Worm (Caenorhabditis elegans): ENCODE measurements around the gene ZK813.5.

The ZK813.5 gene

DNA sequence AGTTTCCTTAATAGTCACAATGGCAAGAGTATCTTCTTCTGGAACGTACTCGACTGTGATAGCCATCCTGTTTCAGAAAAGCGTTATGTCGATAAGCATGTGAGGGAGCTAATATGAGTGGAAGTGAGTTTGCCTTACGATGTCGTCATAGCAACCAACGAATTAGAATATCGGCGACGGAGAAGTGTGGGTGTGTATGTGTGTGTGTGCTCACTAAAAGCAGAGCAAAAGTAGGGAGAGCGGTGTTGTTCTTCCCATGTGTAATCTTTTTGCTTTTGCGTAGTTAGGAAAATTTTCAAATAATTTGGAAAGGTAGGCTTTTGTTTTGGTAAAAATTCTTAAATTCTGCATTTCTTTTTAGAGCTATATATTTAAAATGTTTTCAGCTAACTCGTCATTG, at the start of gene ZK813.5:
ZK813.5 (minus strand) TSS at position 101 of the 400 bp plus-strand sequence.
- TF ChIP-seq hnd-1 (tag; optimal IDR thresholded peaks at IDR 0.05), result no peak
- no peak for TF ChIP-seq F13C5.2 (tag; optimal IDR thresholded peaks at IDR 0.05)
- TF ChIP-seq ceh-36 (tag; optimal IDR thresholded peaks at IDR 0.05), result no peak
- TF ChIP-seq tra-4 (tag; optimal IDR thresholded peaks at IDR 0.05), result no peak
- no peak for TF ChIP-seq ceh-13 (GFP tag; optimal IDR thresholded peaks at IDR 0.05)
- TF ChIP-seq pes-1 (GFP tag; IDR thresholded peaks at IDR 0.05), result no peak
- no peak for TF ChIP-seq tbx-11 (GFP tag; IDR thresholded peaks at IDR 0.05)
- no peak for TF ChIP-seq tbx-37 (GFP tag; conservative IDR thresholded peaks at IDR 0.05)
- TF ChIP-seq hmbx-1 (tag; optimal IDR thresholded peaks at IDR 0.05), result no peak
- no peak for TF ChIP-seq aly-1 (tag; optimal IDR thresholded peaks at IDR 0.05)
- no peak for TF ChIP-seq sea-1 (GFP tag; conservative IDR thresholded peaks at IDR 0.05)
- TF ChIP-seq scrt-1 (GFP tag; IDR thresholded peaks at IDR 0.05), result no peak
- TF ChIP-seq hmg-4 (GFP tag; optimal IDR thresholded peaks at IDR 0.05), result no peak
- TF ChIP-seq flt-1 (GFP tag; IDR thresholded peaks at IDR 0.05), result no peak
- TF ChIP-seq ets-7 (tag; optimal IDR thresholded peaks at IDR 0.05), result no peak
- TF ChIP-seq B0310.2 (tag; optimal IDR thresholded peaks at IDR 0.05), result no peak
- TF ChIP-seq ama-1 (optimal IDR thresholded peaks at IDR 0.05), result no peak

DNA sequence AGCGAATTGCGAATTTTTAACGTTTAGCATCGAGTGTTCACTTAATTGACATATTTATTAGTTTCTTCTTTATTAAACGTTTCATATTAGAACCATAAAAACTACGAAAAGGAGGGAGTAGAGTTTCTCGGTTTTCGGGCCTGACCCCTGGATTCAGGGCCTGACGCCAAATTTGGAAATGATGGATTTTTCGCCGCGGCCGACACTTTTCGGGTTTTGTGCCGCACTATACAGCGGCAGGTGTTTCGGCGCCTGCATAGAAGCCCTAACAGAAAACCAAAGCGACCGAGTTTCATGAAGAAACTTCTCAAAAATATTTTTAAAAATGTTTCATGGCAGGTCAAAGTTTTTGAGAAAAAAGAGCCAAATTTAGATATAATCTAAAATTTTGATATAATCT, 49.3 kb upstream of the ZK813.5 start:
- no peak for TF ChIP-seq tra-4 (tag; optimal IDR thresholded peaks at IDR 0.05)
- no peak for TF ChIP-seq ets-7 (tag; optimal IDR thresholded peaks at IDR 0.05)
- no peak for TF ChIP-seq B0310.2 (tag; optimal IDR thresholded peaks at IDR 0.05)
- TF ChIP-seq aly-1 (tag; optimal IDR thresholded peaks at IDR 0.05), result no peak
- TF ChIP-seq pes-1 (GFP tag; IDR thresholded peaks at IDR 0.05), result no peak
- no peak for TF ChIP-seq scrt-1 (GFP tag; IDR thresholded peaks at IDR 0.05)
- TF ChIP-seq flt-1 (GFP tag; IDR thresholded peaks at IDR 0.05), result no peak
- TF ChIP-seq hmg-4 (GFP tag; optimal IDR thresholded peaks at IDR 0.05), result no peak
- TF ChIP-seq ceh-13 (GFP tag; optimal IDR thresholded peaks at IDR 0.05), result no peak
- TF ChIP-seq ama-1 (optimal IDR thresholded peaks at IDR 0.05), result no peak
- TF ChIP-seq sea-1 (GFP tag; conservative IDR thresholded peaks at IDR 0.05), result no peak
- no peak for TF ChIP-seq ceh-36 (tag; optimal IDR thresholded peaks at IDR 0.05)
- no peak for TF ChIP-seq hmbx-1 (tag; optimal IDR thresholded peaks at IDR 0.05)

DNA sequence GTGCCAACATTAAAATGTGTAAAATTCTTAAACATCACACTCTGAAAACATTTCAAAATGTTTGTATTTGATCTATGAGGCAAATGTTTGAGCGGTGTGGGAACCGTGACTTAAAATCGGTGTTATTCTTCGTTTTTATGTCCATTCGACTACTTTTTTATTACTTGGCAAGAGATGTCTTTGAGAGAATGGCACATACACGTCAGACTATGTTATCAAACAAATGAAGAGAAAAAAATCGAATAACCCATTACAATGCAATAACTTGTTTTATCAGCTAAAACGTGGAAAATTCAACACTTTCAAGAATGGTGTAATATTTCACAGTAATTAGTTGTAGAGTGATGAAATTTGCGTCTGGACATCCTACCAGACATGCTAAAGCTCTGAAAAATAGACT, 48.8 kb upstream of the ZK813.5 start:
- TF ChIP-seq hmbx-1 (tag; optimal IDR thresholded peaks at IDR 0.05), result no peak
- TF ChIP-seq hnd-1 (tag; optimal IDR thresholded peaks at IDR 0.05), result no peak
- no peak for TF ChIP-seq tra-4 (tag; optimal IDR thresholded peaks at IDR 0.05)
- no peak for TF ChIP-seq ceh-36 (tag; optimal IDR thresholded peaks at IDR 0.05)
- no peak for TF ChIP-seq tbx-37 (GFP tag; conservative IDR thresholded peaks at IDR 0.05)
- TF ChIP-seq flt-1 (GFP tag; IDR thresholded peaks at IDR 0.05), result no peak
- TF ChIP-seq ceh-13 (GFP tag; optimal IDR thresholded peaks at IDR 0.05), result no peak
- no peak for TF ChIP-seq hmg-4 (GFP tag; optimal IDR thresholded peaks at IDR 0.05)
- no peak for TF ChIP-seq sea-1 (GFP tag; conservative IDR thresholded peaks at IDR 0.05)
- TF ChIP-seq scrt-1 (GFP tag; IDR thresholded peaks at IDR 0.05), result no peak
- TF ChIP-seq tbx-11 (GFP tag; IDR thresholded peaks at IDR 0.05), result no peak
- no peak for TF ChIP-seq B0310.2 (tag; optimal IDR thresholded peaks at IDR 0.05)
- TF ChIP-seq pes-1 (GFP tag; IDR thresholded peaks at IDR 0.05), result no peak
- TF ChIP-seq ama-1 (optimal IDR thresholded peaks at IDR 0.05), result no peak
- TF ChIP-seq ets-7 (tag; optimal IDR thresholded peaks at IDR 0.05), result no peak
- no peak for TF ChIP-seq aly-1 (tag; optimal IDR thresholded peaks at IDR 0.05)
- no peak for TF ChIP-seq F13C5.2 (tag; optimal IDR thresholded peaks at IDR 0.05)

DNA sequence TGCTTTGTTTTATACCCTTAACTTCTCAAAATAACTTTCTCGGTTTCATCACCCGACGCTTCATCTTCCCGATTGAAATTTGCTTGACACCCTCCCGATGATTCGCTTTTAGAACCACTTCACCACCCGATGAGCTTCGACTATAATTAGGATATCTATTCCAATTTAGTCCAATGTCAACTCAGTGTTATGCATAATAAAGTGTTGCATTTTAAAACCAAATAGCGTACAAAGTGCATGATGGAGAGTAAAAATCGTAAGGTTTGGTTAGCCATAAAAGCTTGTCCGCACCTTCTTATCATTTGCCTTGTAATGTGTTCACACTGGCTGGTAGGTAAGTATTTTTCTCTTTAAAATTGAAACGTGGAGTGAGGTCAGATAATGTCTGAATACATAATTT, 47.9 kb upstream of the ZK813.5 start, which contains the start of gene C12D12.1:
C12D12.1 (plus strand) TSS at position 301 of the 400 bp plus-strand sequence.
- TF ChIP-seq tbx-37 (GFP tag; conservative IDR thresholded peaks at IDR 0.05) (no peak), ets-7 (tag; optimal IDR thresholded peaks at IDR 0.05) (no peak), hnd-1 (tag; optimal IDR thresholded peaks at IDR 0.05) (no peak), pes-1 (GFP tag; IDR thresholded peaks at IDR 0.05) (no peak), ama-1 (optimal IDR thresholded peaks at IDR 0.05) (no peak), tbx-11 (GFP tag; IDR thresholded peaks at IDR 0.05) (no peak), scrt-1 (GFP tag; IDR thresholded peaks at IDR 0.05) (no peak), B0310.2 (tag; optimal IDR thresholded peaks at IDR 0.05) (no peak), hmg-4 (GFP tag; optimal IDR thresholded peaks at IDR 0.05) (no peak), ceh-36 (tag; optimal IDR thresholded peaks at IDR 0.05) (no peak), sea-1 (GFP tag; conservative IDR thresholded peaks at IDR 0.05) (no peak), flt-1 (GFP tag; IDR thresholded peaks at IDR 0.05) (no peak), hmbx-1 (tag; optimal IDR thresholded peaks at IDR 0.05) (no peak), tra-4 (tag; optimal IDR thresholded peaks at IDR 0.05) (no peak), F13C5.2 (tag; optimal IDR thresholded peaks at IDR 0.05) (no peak), ceh-13 (GFP tag; optimal IDR thresholded peaks at IDR 0.05) (no peak), aly-1 (tag; optimal IDR thresholded peaks at IDR 0.05) (no peak)

DNA sequence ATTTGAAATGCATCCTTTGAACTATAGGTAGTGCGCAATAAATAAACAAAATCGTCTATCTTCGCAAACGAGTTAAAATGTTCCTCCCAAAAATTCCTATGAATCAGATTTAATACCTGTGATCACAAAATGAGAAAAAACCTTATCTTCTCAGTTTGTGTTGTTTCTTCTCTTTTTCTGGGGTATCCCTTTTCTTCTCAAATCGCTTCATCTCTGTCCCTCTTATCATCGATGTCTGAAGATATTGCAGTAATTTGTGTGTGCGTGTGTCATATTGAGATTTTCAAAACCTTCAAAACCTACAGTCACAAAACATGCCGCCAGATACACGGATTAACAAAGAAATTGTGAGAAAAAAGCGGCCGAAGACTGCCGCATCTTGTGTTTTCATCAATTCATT, 44.8 kb upstream of the ZK813.5 start, which contains the start of gene glt-1:
glt-1 (plus strand) TSS at position 251 of the 400 bp plus-strand sequence.
- TF ChIP-seq sea-1 (GFP tag; conservative IDR thresholded peaks at IDR 0.05) (no peak), tbx-37 (GFP tag; conservative IDR thresholded peaks at IDR 0.05) (no peak), ceh-36 (tag; optimal IDR thresholded peaks at IDR 0.05) (no peak), flt-1 (GFP tag; IDR thresholded peaks at IDR 0.05) (no peak), hnd-1 (tag; optimal IDR thresholded peaks at IDR 0.05) (no peak), ceh-13 (GFP tag; optimal IDR thresholded peaks at IDR 0.05) (no peak), aly-1 (tag; optimal IDR thresholded peaks at IDR 0.05) (no peak), ets-7 (tag; optimal IDR thresholded peaks at IDR 0.05) (no peak), ama-1 (optimal IDR thresholded peaks at IDR 0.05) (no peak), F13C5.2 (tag; optimal IDR thresholded peaks at IDR 0.05) (no peak)

DNA sequence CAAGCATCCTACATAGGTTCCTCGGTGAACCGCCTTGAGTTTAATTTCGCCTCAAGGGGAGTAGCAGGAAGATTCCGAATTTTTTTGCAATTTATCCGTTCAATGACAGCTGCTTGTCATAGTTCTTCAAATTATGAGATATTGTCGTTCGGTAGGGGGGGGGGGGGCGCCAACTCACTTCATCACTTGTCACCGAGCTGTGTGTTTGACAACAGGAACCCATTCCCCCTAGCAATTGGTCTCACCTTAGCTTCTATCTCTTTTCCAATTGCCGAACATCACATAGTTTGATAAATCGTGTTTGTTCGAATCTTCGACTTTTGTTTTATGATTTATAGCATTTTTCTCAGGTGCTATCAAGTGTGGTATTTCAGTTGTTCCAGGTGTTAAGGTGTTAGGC, 43.6 kb upstream of the ZK813.5 start:
- no peak for TF ChIP-seq ets-7 (tag; optimal IDR thresholded peaks at IDR 0.05)
- no peak for TF ChIP-seq F13C5.2 (tag; optimal IDR thresholded peaks at IDR 0.05)
- TF ChIP-seq hmbx-1 (tag; optimal IDR thresholded peaks at IDR 0.05), result no peak
- no peak for TF ChIP-seq tra-4 (tag; optimal IDR thresholded peaks at IDR 0.05)
- no peak for TF ChIP-seq B0310.2 (tag; optimal IDR thresholded peaks at IDR 0.05)
- TF ChIP-seq scrt-1 (GFP tag; IDR thresholded peaks at IDR 0.05), result no peak
- TF ChIP-seq tbx-11 (GFP tag; IDR thresholded peaks at IDR 0.05), result no peak
- TF ChIP-seq ama-1 (optimal IDR thresholded peaks at IDR 0.05), result no peak
- TF ChIP-seq sea-1 (GFP tag; conservative IDR thresholded peaks at IDR 0.05), result no peak
- no peak for TF ChIP-seq tbx-37 (GFP tag; conservative IDR thresholded peaks at IDR 0.05)
- no peak for TF ChIP-seq ceh-13 (GFP tag; optimal IDR thresholded peaks at IDR 0.05)
- no peak for TF ChIP-seq hmg-4 (GFP tag; optimal IDR thresholded peaks at IDR 0.05)
- no peak for TF ChIP-seq hnd-1 (tag; optimal IDR thresholded peaks at IDR 0.05)
- TF ChIP-seq ceh-36 (tag; optimal IDR thresholded peaks at IDR 0.05), result no peak
- no peak for TF ChIP-seq flt-1 (GFP tag; IDR thresholded peaks at IDR 0.05)
- no peak for TF ChIP-seq aly-1 (tag; optimal IDR thresholded peaks at IDR 0.05)
- no peak for TF ChIP-seq pes-1 (GFP tag; IDR thresholded peaks at IDR 0.05)

DNA sequence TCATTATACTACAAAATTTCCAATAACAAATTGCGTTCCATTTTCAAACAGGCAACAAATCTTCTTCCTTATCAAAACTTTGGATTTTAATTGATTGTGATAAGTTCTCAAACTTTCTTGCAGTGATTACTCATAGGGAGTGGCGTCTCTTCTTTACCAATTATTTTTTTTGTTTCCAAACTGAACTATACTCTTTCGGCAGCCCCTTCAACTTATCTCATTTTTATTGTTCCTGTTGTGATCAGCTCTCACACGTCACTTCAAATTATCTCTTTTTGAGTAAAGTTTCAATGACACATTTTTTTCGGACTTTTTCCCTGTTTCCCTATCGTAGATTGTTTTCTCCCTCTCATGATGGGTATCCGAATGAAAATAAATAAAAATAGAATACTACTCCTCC, 41.4 kb upstream of the ZK813.5 start:
- TF ChIP-seq B0310.2 (tag; optimal IDR thresholded peaks at IDR 0.05) (no peak), hmbx-1 (tag; optimal IDR thresholded peaks at IDR 0.05) (no peak), scrt-1 (GFP tag; IDR thresholded peaks at IDR 0.05) (no peak), hnd-1 (tag; optimal IDR thresholded peaks at IDR 0.05) (no peak), ceh-13 (GFP tag; optimal IDR thresholded peaks at IDR 0.05) (no peak), hmg-4 (GFP tag; optimal IDR thresholded peaks at IDR 0.05) (no peak), sea-1 (GFP tag; conservative IDR thresholded peaks at IDR 0.05) (no peak), ceh-36 (tag; optimal IDR thresholded peaks at IDR 0.05) (no peak), flt-1 (GFP tag; IDR thresholded peaks at IDR 0.05) (no peak), pes-1 (GFP tag; IDR thresholded peaks at IDR 0.05) (no peak), tra-4 (tag; optimal IDR thresholded peaks at IDR 0.05) (no peak), ets-7 (tag; optimal IDR thresholded peaks at IDR 0.05) (no peak), F13C5.2 (tag; optimal IDR thresholded peaks at IDR 0.05) (no peak), tbx-11 (GFP tag; IDR thresholded peaks at IDR 0.05) (no peak), ama-1 (optimal IDR thresholded peaks at IDR 0.05) (no peak)

All from whole organism, early embryonic.